Worm (Caenorhabditis elegans) whole organism, L2 larva: ENCODE data around the gene B0416.7.
A peak's percentile ranks its signal among the peaks of the same experiment; 100 is the strongest.

Experiments
- C34F6.9 ChIP-seq: fragments of 150-350 bp; optimal IDR thresholded peaks from 2 replicates; lab custom pipeline; 2014; ENCODE audit warnings: missing biosample characterization, missing genetic modification characterization
- F13H6.1 ChIP-seq: sonication (generic microtip); optimal IDR thresholded peaks from 2 replicates; lab custom pipeline; 2016; ENCODE audit warnings: missing genetic modification characterization, missing compliant biosample characterization
- R02D3.7 ChIP-seq: fragments of 150-350 bp; optimal IDR thresholded peaks from 2 replicates; lab custom pipeline; 2014; ENCODE audit warnings: missing biosample characterization, missing genetic modification characterization
- Y55F3AM.14 ChIP-seq: fragments of 200-800 bp; sonication (Bioruptor generic); optimal IDR thresholded peaks from 2 replicates; lab custom pipeline; 2018; ENCODE audit warnings: mild to moderate bottlenecking, missing genetic modification characterization, missing compliant biosample characterization
- ZK546.5 ChIP-seq: sonication (generic microtip); optimal IDR thresholded peaks from 2 replicates; lab custom pipeline; 2017; ENCODE audit warnings: missing biosample characterization, missing genetic modification characterization
- alr-1 ChIP-seq: fragments of 150-350 bp; optimal IDR thresholded peaks from 2 replicates; lab custom pipeline; 2014; ENCODE audit warnings: missing biosample characterization, missing genetic modification characterization
- aly-2 ChIP-seq: fragments of 150-350 bp; optimal IDR thresholded peaks from 2 replicates; lab custom pipeline; 2014; ENCODE audit warnings: missing biosample characterization, missing genetic modification characterization
- ama-1 ChIP-seq: fragments of 150-350 bp; optimal IDR thresholded peaks from 2 replicates; lab custom pipeline; 2018; ENCODE audit warnings: inconsistent platforms
- blmp-1 ChIP-seq: sonication (generic microtip); optimal IDR thresholded peaks from 2 replicates; lab custom pipeline; 2017; ENCODE audit warnings: missing genetic modification characterization, mild to moderate bottlenecking, missing compliant biosample characterization, antibody characterized with exemption, moderate library complexity; ENCODE audit not compliant: insufficient read depth
- ceh-16 ChIP-seq: fragments of 150-350 bp; optimal IDR thresholded peaks from 2 replicates; lab custom pipeline; 2014; ENCODE audit warnings: missing biosample characterization, missing genetic modification characterization
- ceh-82 ChIP-seq: fragments of 150-350 bp; optimal IDR thresholded peaks from 2 replicates; lab custom pipeline; 2014; ENCODE audit warnings: missing biosample characterization, missing genetic modification characterization
- crh-2 ChIP-seq: sonication (generic microtip); optimal IDR thresholded peaks from 2 replicates; lab custom pipeline; 2017; ENCODE audit warnings: missing biosample characterization, missing genetic modification characterization
- dmd-4 ChIP-seq: sonication (generic microtip); optimal IDR thresholded peaks from 2 replicates; lab custom pipeline; 2017; ENCODE audit warnings: missing biosample characterization, missing genetic modification characterization
- egl-27 ChIP-seq: sonication (generic microtip); optimal IDR thresholded peaks from 3 replicates; lab custom pipeline; 2017; ENCODE audit warnings: missing biosample characterization, missing genetic modification reagents, missing genetic modification characterization
- elt-1 ChIP-seq: fragments of 150-350 bp; optimal IDR thresholded peaks from 2 replicates; lab custom pipeline; 2014; ENCODE audit warnings: missing biosample characterization, missing genetic modification characterization
- elt-3 ChIP-seq: sonication (generic microtip); optimal IDR thresholded peaks from 2 replicates; lab custom pipeline; 2017; ENCODE audit warnings: missing biosample characterization, missing genetic modification characterization
- fos-1 ChIP-seq: fragments of 150-350 bp; optimal IDR thresholded peaks from 2 replicates; lab custom pipeline; 2014; ENCODE audit warnings: missing biosample characterization, missing genetic modification characterization
- gmeb-1 ChIP-seq: fragments of 150-350 bp; optimal IDR thresholded peaks from 2 replicates; lab custom pipeline; 2014; ENCODE audit warnings: missing biosample characterization, missing genetic modification characterization
- lin-11 ChIP-seq: fragments of 150-350 bp; sonication (generic microtip); optimal IDR thresholded peaks from 2 replicates; lab custom pipeline; 2014; ENCODE audit warnings: missing biosample characterization, missing genetic modification characterization, inconsistent platforms, mixed read lengths
- lin-13 ChIP-seq: fragments of 150-350 bp; optimal IDR thresholded peaks from 2 replicates; lab custom pipeline; 2014; ENCODE audit warnings: missing biosample characterization, missing genetic modification reagents, missing genetic modification characterization
- lin-39 ChIP-seq: fragments of 150-350 bp; optimal IDR thresholded peaks from 2 replicates; lab custom pipeline; 2014; ENCODE audit warnings: missing biosample characterization, missing genetic modification reagents, missing genetic modification characterization
- lsy-2 ChIP-seq, 2 experiments: fragments of 150-350 bp in 1 of 2; sonication (generic microtip) in 1 of 2; optimal IDR thresholded peaks; 2 replicates each; lab custom pipeline; 2014 to 2017; ENCODE audit warnings: missing biosample characterization in 2 of 2, missing genetic modification characterization in 2 of 2
- mab-5 ChIP-seq: fragments of 150-350 bp; optimal IDR thresholded peaks from 2 replicates; lab custom pipeline; 2014; ENCODE audit warnings: missing biosample characterization, missing genetic modification characterization
- mbf-1 ChIP-seq: sonication (generic microtip); optimal IDR thresholded peaks from 2 replicates; lab custom pipeline; 2017; ENCODE audit warnings: missing biosample characterization, missing genetic modification characterization
- mdl-1 ChIP-seq, 2 experiments: fragments of 150-350 bp in 1 of 2; sonication (generic microtip) in 1 of 2; optimal IDR thresholded peaks; 2 replicates each; lab custom pipeline; 2017; ENCODE audit warnings: missing biosample characterization in 2 of 2, missing genetic modification characterization in 2 of 2
- nhr-10 ChIP-seq: sonication (generic microtip); optimal IDR thresholded peaks from 2 replicates; lab custom pipeline; 2017; ENCODE audit warnings: missing biosample characterization, missing genetic modification characterization
- nhr-11 ChIP-seq: fragments of 150-350 bp; optimal IDR thresholded peaks from 2 replicates; lab custom pipeline; 2014; ENCODE audit warnings: missing biosample characterization, missing genetic modification characterization
- nhr-12 ChIP-seq: fragments of 150-350 bp; optimal IDR thresholded peaks from 2 replicates; lab custom pipeline; 2014; ENCODE audit warnings: missing biosample characterization, missing genetic modification characterization
- nhr-129 ChIP-seq: fragments of 150-350 bp; optimal IDR thresholded peaks from 2 replicates; lab custom pipeline; 2014; ENCODE audit warnings: missing biosample characterization, missing genetic modification characterization
- nhr-21 ChIP-seq: fragments of 150-350 bp; optimal IDR thresholded peaks from 2 replicates; lab custom pipeline; 2014; ENCODE audit warnings: missing biosample characterization, missing genetic modification characterization
- nhr-23 ChIP-seq: fragments of 150-350 bp; optimal IDR thresholded peaks from 2 replicates; lab custom pipeline; 2014; ENCODE audit warnings: missing biosample characterization, missing genetic modification reagents, missing genetic modification characterization
- nhr-237 ChIP-seq: fragments of 150-350 bp; optimal IDR thresholded peaks from 2 replicates; lab custom pipeline; 2014; ENCODE audit warnings: missing biosample characterization, missing genetic modification characterization
- nhr-25 ChIP-seq: fragments of 150-350 bp; sonication (generic microtip); optimal IDR thresholded peaks from 3 replicates; lab custom pipeline; 2014; ENCODE audit warnings: missing biosample characterization, missing genetic modification characterization
- nhr-6 ChIP-seq: fragments of 150-350 bp; optimal IDR thresholded peaks from 2 replicates; lab custom pipeline; 2014; ENCODE audit warnings: missing biosample characterization, missing genetic modification characterization
- nhr-77 ChIP-seq: fragments of 150-350 bp; optimal IDR thresholded peaks from 2 replicates; lab custom pipeline; 2014; ENCODE audit warnings: missing biosample characterization, missing genetic modification characterization
- peb-1 ChIP-seq: fragments of 150-350 bp; optimal IDR thresholded peaks from 2 replicates; lab custom pipeline; 2014; ENCODE audit warnings: missing biosample characterization, missing genetic modification characterization
- sem-4 ChIP-seq: fragments of 150-350 bp; optimal IDR thresholded peaks from 2 replicates; lab custom pipeline; 2014; ENCODE audit warnings: missing biosample characterization, missing genetic modification reagents, missing genetic modification characterization
- skn-1 ChIP-seq: sonication (generic microtip); optimal IDR thresholded peaks from 2 replicates; lab custom pipeline; 2017; ENCODE audit warnings: missing biosample characterization, missing genetic modification characterization
- sma-3 ChIP-seq: sonication (generic microtip); optimal IDR thresholded peaks from 2 replicates; lab custom pipeline; 2016; ENCODE audit warnings: missing genetic modification reagents, missing genetic modification characterization, missing compliant biosample characterization
- sma-9 ChIP-seq, 2 experiments: fragments of 150-350 bp in 1 of 2; sonication (generic microtip) in 1 of 2; optimal IDR thresholded peaks; 2 replicates each; lab custom pipeline; 2014 to 2016; ENCODE audit warnings: missing genetic modification characterization in 2 of 2, mild to moderate bottlenecking in 1 of 2, missing biosample characterization in 1 of 2, missing compliant biosample characterization in 1 of 2, missing genetic modification reagents in 1 of 2, moderate library complexity in 1 of 2
- snpc-4 ChIP-seq: fragments of 150-350 bp; optimal IDR thresholded peaks from 2 replicates; lab custom pipeline; 2014; ENCODE audit warnings: missing biosample characterization, missing genetic modification characterization
- unc-39 ChIP-seq: fragments of 150-350 bp; optimal IDR thresholded peaks from 2 replicates; lab custom pipeline; 2014; ENCODE audit warnings: missing biosample characterization, missing genetic modification characterization
- unc-55 ChIP-seq: fragments of 150-350 bp; sonication (generic microtip); optimal IDR thresholded peaks from 3 replicates; lab custom pipeline; 2014; ENCODE audit warnings: missing biosample characterization, missing genetic modification reagents, missing genetic modification characterization
- unc-62 ChIP-seq: fragments of 150-350 bp; optimal IDR thresholded peaks from 2 replicates; lab custom pipeline; 2014; ENCODE audit warnings: missing biosample characterization, missing genetic modification reagents, missing genetic modification characterization
- zag-1 ChIP-seq: fragments of 150-350 bp; optimal IDR thresholded peaks from 2 replicates; lab custom pipeline; 2014; ENCODE audit warnings: missing biosample characterization, missing genetic modification characterization
- ztf-1 ChIP-seq: fragments of 200-800 bp; sonication (Bioruptor generic); conservative IDR thresholded peaks from 2 replicates; pipeline ENCODE4 v1.3.6; 2022; ENCODE audit warnings: missing genetic modification characterization, missing compliant biosample characterization
- ztf-11 ChIP-seq: sonication (generic microtip); optimal IDR thresholded peaks from 2 replicates; lab custom pipeline; 2017; ENCODE audit warnings: missing biosample characterization, missing genetic modification characterization
- ztf-4 ChIP-seq: fragments of 150-350 bp; optimal IDR thresholded peaks from 2 replicates; lab custom pipeline; 2014; ENCODE audit warnings: missing biosample characterization, missing genetic modification characterization

The B0416.7 gene

DNA sequence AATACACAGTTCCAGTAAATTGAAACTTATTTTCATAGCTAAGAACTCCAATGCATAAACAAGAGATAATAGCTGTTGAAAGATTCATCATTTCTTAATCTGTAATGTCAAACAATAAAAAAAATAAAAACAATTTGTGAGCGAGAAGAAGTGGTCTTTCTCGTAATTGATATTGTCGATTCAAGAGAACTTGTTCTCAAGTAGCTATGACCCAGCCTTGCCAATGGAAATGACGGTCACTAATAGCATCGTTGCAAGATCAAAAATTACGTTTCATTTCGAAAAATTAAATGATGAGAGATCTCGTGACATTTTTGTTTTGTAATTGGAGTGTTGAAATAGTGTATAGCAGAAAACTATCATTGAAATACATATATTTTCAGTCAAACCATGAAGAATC, at the start of gene B0416.7:
Gene B0416.7 (minus strand): TSS at position 101 of the 400 bp plus-strand sequence.
- TF ChIP-seq ztf-11 = no peak
- peak; percentile 6 for TF ChIP-seq C34F6.9 (tag; lab: Kevin White, UChicago)

DNA sequence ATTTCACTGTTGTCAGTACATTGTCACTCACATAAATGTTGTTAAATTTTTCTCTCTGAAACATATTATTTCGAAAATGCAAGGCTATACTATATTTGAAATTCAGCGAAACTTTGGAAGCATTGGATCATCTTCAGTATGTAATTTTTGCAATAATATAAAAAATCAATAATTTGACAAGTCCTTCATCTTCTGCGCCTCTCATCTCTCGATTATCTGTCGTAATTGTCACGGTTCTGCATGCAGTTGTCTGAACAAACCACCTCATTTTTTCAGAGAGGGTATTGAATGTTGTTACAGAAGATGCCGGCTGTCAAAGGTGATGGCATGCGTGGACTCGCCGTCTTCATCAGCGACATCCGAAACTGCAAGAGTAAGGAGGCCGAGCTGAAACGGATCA, 40.6 kb upstream of the B0416.7 start, which contains the start of gene apa-2:
Gene apa-2 (plus strand): TSS at position 301 of the 400 bp plus-strand sequence.
- no peak for TF ChIP-seq crh-2 (tag; lab: Kevin White, UChicago)
- TF ChIP-seq sma-3 (GFP tag; lab: Kevin White, UChicago) = no peak
- no peak for TF ChIP-seq fos-1
- no peak for TF ChIP-seq lin-13 (GFP tag; lab: Kevin White, UChicago)
- TF ChIP-seq ztf-11 = no peak
- TF ChIP-seq ztf-4 (tag; lab: Kevin White, UChicago) = no peak

DNA sequence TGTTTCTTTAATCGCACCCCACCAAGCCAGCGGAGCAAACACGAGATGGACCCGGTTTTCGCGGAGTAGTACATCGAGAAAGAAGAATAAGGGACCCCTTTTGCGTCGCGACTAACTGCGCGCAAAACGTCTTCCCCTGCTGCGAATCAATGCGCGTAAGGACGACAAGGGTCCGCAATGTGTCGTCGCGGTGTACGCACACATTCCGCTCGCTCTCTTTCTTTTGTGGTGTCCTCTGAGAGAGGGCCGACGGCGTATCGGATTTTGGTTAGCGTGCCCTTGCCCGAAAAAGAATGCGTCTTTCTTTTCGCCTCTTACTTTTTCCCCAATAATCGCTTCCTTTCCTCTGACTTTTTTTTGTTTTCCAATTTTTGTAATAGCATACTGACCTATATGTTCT, 40.1 kb upstream of the B0416.7 start:
- TF ChIP-seq alr-1 (tag; lab: Kevin White, UChicago) (no peak), nhr-23 (no peak), zag-1 (peak; percentile 74), ZK546.5 (tag; lab: Kevin White, UChicago) (no peak), sma-9 (GFP tag; optimal IDR thresholded peaks at IDR 0.05; lab: Kevin White, UChicago) (peak; percentile 17), sma-9 (tag; optimal IDR thresholded peaks at IDR 0.05; lab: Kevin White, UChicago) (no peak), elt-1 (tag; lab: Kevin White, UChicago) (no peak), nhr-129 (peak; percentile 81), Y55F3AM.14 (peak; percentile 69), ceh-16 (tag; lab: Kevin White, UChicago) (no peak), gmeb-1 (peak; percentile 21), unc-55 (peak; percentile 91), lsy-2 (tag; optimal IDR thresholded peaks at IDR 0.05; lab: Kevin White, UChicago) (peak; percentile 54 to 63), lin-13 (GFP tag; lab: Kevin White, UChicago) (peak; percentile 67), mdl-1 (tag; optimal IDR thresholded peaks at IDR 0.05; lab: Kevin White, UChicago) (peak in 1 of 2 experiments; percentile 65), ztf-1 (GFP tag; lab: Robert Waterston, UW) (no peak), nhr-237 (tag; lab: Kevin White, UChicago) (no peak), snpc-4 (peak; percentile 8), ztf-11 (no peak), nhr-10 (tag; lab: Kevin White, UChicago) (no peak), peb-1 (tag; lab: Kevin White, UChicago) (no peak), egl-27 (peak; percentile 55), nhr-6 (tag; lab: Kevin White, UChicago) (no peak), aly-2 (no peak), sma-3 (GFP tag; lab: Kevin White, UChicago) (no peak), nhr-12 (tag; lab: Kevin White, UChicago) (no peak), mab-5 (tag; lab: Kevin White, UChicago) (peak; percentile 76), nhr-77 (tag; lab: Kevin White, UChicago) (no peak), fos-1 (peak; percentile 41), R02D3.7 (tag; lab: Kevin White, UChicago) (no peak), unc-62 (no peak), ceh-82 (tag; lab: Kevin White, UChicago) (peak; percentile 44), dmd-4 (tag; lab: Kevin White, UChicago) (no peak), nhr-25 (tag; lab: Kevin White, UChicago) (no peak), nhr-21 (tag; lab: Kevin White, UChicago) (peak; percentile 5), elt-3 (tag; lab: Kevin White, UChicago) (no peak), mbf-1 (no peak), ama-1 (lab: Kevin White, UChicago) (no peak), skn-1 (tag; lab: Kevin White, UChicago) (no peak), lin-11 (peak; percentile 38), crh-2 (tag; lab: Kevin White, UChicago) (peak; percentile 61), ztf-4 (tag; lab: Kevin White, UChicago) (peak; percentile 28), unc-39 (tag; lab: Kevin White, UChicago) (peak; percentile 14), sem-4 (tag; lab: Kevin White, UChicago) (peak; percentile 5), nhr-11 (tag; lab: Kevin White, UChicago) (no peak), blmp-1 (tag; lab: Kevin White, UChicago) (no peak), F13H6.1 (peak; percentile 55), C34F6.9 (tag; lab: Kevin White, UChicago) (peak; percentile 75), lin-39 (no peak)
